Fruit fly (Drosophila melanogaster): ENCODE results near the gene CG31650.

DNA sequence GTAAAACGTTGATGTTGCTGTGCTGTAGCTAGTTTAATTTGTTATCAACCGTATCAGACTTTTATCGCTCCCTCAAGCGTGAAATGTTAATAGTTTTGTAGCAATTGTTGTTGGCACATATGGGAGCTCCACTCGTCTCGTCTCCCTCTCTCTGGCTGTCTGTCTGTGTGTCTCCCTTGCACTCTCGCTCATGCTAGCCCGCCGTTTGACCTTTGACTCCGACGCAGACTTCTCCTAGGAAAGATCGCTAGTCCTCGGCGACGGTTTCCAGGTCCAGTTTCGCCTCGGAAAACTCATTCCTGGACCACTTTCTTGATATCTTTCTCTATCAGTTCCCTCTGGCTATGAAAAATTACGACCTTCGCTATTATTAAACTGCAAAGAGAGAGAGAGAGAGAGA, 34.7 kb upstream of the CG31650 start:
- TF ChIP-seq CG8478 (optimal IDR thresholded peaks at IDR 0.05) (no peak), CTCF (optimal IDR thresholded peaks at IDR 0.05) (no peak)

Measured in S2 (cell line).